Worm (Caenorhabditis elegans) whole organism, L4/young adult: ENCODE measurements around the gene srx-67.

Experiments
- W03F9.2 ChIP-seq: fragments of 150-350 bp; optimal IDR thresholded peaks from 2 replicates; lab custom pipeline; 2014; ENCODE audit warnings: missing biosample characterization, missing genetic modification characterization
- dao-5 ChIP-seq: sonication (generic microtip); optimal IDR thresholded peaks from 2 replicates; lab custom pipeline; 2016; ENCODE audit warnings: missing genotype, missing genetic modification characterization, moderate library complexity, missing compliant biosample characterization
- him-1 ChIP-seq: sonication (generic microtip); optimal IDR thresholded peaks from 2 replicates; lab custom pipeline; 2016; ENCODE audit warnings: missing genotype, missing genetic modification reagents, missing genetic modification characterization, missing compliant biosample characterization

- TF ChIP-seq dao-5 (tag; lab: Kevin White, UChicago) (no peak), him-1 (tag; lab: Kevin White, UChicago) (no peak), W03F9.2 (tag; lab: Kevin White, UChicago) (no peak)
Observed at ce11 chrV:3953739-3954138, 37.2 kb downstream of the srx-67 start, which contains the start of gene str-247.
